Fruit fly (Drosophila melanogaster): ENCODE results near the gene CG6051.

DNA sequence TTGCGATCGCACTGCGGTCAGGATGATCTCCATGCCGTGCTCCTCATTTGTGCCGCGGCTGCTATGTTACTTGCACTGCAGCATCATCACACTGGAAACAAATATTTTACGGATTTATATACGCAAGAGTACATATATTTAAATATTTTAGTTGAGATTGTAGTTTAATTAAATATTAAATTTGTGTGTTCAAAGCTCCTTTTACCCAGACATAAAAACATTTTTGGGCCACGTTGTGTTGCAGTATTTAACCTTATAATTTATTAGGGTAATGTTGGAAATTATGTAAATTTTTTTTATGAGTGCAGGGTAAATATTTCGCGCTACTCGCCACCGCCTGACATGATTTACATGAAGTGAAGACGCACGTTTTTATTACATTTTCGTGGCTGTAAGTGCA lies 46.7 kb upstream of the CG6051 start:
- peak in 1 of 2 experiments; percentile 18 for TF ChIP-seq ss (GFP tag; optimal IDR thresholded peaks at IDR 0.05)
- TF ChIP-seq dsx (GFP tag; optimal IDR thresholded peaks at IDR 0.05; ENCODE audit: poor library complexity, severe bottlenecking) = peak; percentile 38
- peak; percentile 40 for TF ChIP-seq spab (GFP tag; optimal IDR thresholded peaks at IDR 0.05)
- TF ChIP-seq fd59A (GFP tag; optimal IDR thresholded peaks at IDR 0.05) = peak; percentile 10
- TF ChIP-seq vri (GFP tag; optimal IDR thresholded peaks at IDR 0.05) = no peak
- peak; percentile 11 for TF ChIP-seq CG1621 (tag; optimal IDR thresholded peaks at IDR 0.05)
- TF ChIP-seq topi (GFP tag; optimal IDR thresholded peaks at IDR 0.05) = peak; percentile 26
- peak; percentile 15 for TF ChIP-seq lz (GFP tag; optimal IDR thresholded peaks at IDR 0.05)
- TF ChIP-seq CG11294 (GFP tag; IDR thresholded peaks at IDR 0.05) = no peak
- TF ChIP-seq cyc (GFP tag; optimal IDR thresholded peaks at IDR 0.05) = no peak
- TF ChIP-seq CG6163 (GFP tag; IDR thresholded peaks at IDR 0.05) = 0 out of 3 replicates have a peak, but pooled peaks have one; percentile 21
- no peak for TF ChIP-seq CG8119 (GFP tag; IDR thresholded peaks at IDR 0.05)
- peak; percentile 4 for TF ChIP-seq CG32006 (GFP tag; optimal IDR thresholded peaks at IDR 0.05)
